Worm (Caenorhabditis elegans): ENCODE results near the gene C06B8.3.

C06B8.3 gene

DNA sequence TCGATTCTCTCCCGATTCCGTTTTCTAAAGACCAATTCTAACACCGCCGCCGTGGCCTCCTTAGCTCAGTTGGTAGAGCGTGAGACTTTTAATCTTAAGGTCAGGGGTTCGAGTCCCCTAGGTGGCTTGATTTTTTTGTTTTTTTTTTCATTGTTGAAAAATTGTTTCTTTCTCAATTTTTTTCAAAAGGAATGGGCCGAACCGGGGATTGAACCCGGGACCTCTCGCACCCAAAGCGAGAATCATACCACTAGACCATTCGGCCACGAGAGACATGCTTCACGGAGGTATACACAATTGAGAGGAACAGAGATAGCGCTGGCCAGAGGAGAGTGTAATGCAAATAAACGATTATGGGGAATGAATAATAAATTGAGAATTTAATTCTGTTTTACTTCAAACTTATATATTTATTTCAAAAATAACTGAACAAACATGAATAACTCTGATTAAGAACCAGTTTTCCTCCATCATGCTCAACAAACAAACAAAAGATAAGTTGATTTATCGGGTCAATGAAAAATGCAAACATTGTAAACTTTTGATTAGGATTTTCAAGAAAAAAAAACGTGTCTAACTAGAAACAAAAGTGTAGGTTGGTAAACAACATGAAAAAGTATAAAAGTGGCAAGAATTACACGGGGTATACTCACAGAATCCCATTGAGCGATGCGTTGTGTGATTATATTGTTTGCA is 19.3 kb downstream of the C06B8.3 start, which contains the start of gene pqn-71:
pqn-71 (plus strand) TSS at position 646 of the 696 bp plus-strand sequence.
- TF ChIP-seq nhr-102 (tag; optimal IDR thresholded peaks at IDR 0.05) (no peak), daf-12 (tag; optimal IDR thresholded peaks at IDR 0.05) (no peak), skn-1 (tag; optimal IDR thresholded peaks at IDR 0.05) (no peak), lsy-2 (tag; optimal IDR thresholded peaks at IDR 0.05) (no peak), ctbp-1 (GFP tag; IDR thresholded peaks at IDR 0.05) (peak; percentile 94), zfp-2 (tag; optimal IDR thresholded peaks at IDR 0.05) (peak; percentile 79), zfp-3 (GFP tag; conservative IDR thresholded peaks at IDR 0.05) (peak; percentile 90), ZK337.2 (GFP tag; IDR thresholded peaks at IDR 0.05) (peak; percentile 60), F49E8.2 (tag; optimal IDR thresholded peaks at IDR 0.05; ENCODE audit: borderline replicate concordance) (peak; percentile 91), vab-7 (GFP tag; IDR thresholded peaks at IDR 0.05) (peak; percentile 91), nhr-10 (tag; optimal IDR thresholded peaks at IDR 0.05) (no peak), mxl-3 (GFP tag; optimal IDR thresholded peaks at IDR 0.05) (peak; percentile 76), duxl-1 (tag; optimal IDR thresholded peaks at IDR 0.05; ENCODE audit: poor library complexity) (peak; percentile 92), F10B5.3 (tag; optimal IDR thresholded peaks at IDR 0.05) (peak; percentile 81), dmd-9 (GFP tag; IDR thresholded peaks at IDR 0.05) (peak; percentile 95), T20F7.1 (GFP tag; optimal IDR thresholded peaks at IDR 0.05) (no peak), fkh-10 (GFP tag; optimal IDR thresholded peaks at IDR 0.05) (peak; percentile 52), mes-2 (tag; optimal IDR thresholded peaks at IDR 0.05; ENCODE audit: poor library complexity, severe bottlenecking) (peak; percentile 85), nhr-111 (GFP tag; optimal IDR thresholded peaks at IDR 0.05) (peak; percentile 86), lim-7 (GFP tag; IDR thresholded peaks at IDR 0.05) (peak; percentile 92), ceh-28 (tag; optimal IDR thresholded peaks at IDR 0.05) (no peak), dve-1 (tag; optimal IDR thresholded peaks at IDR 0.05; ENCODE audit: insufficient read depth) (peak; percentile 99), lin-39 (tag; optimal IDR thresholded peaks at IDR 0.05) (no peak), attf-4 (tag; optimal IDR thresholded peaks at IDR 0.05) (peak; percentile 26), ama-1 (optimal IDR thresholded peaks at IDR 0.05) (no peak), ceh-32 (tag; optimal IDR thresholded peaks at IDR 0.05; ENCODE audit: poor library complexity) (peak; percentile 74), R02D3.7 (tag; optimal IDR thresholded peaks at IDR 0.05) (no peak), nhr-77 (tag; optimal IDR thresholded peaks at IDR 0.05) (no peak), daf-16 (GFP tag; optimal IDR thresholded peaks at IDR 0.05) (peak; percentile 91 to 96), daf-16 (tag; optimal IDR thresholded peaks at IDR 0.05) (peak; percentile 84), nhr-41 (GFP tag; IDR thresholded peaks at IDR 0.05) (peak; percentile 91), F26F4.8 (GFP tag; conservative IDR thresholded peaks at IDR 0.05) (peak; percentile 97), spr-1 (tag; optimal IDR thresholded peaks at IDR 0.05) (peak; percentile 95), F37D6.2 (tag; optimal IDR thresholded peaks at IDR 0.05) (peak; percentile 83), unc-130 (GFP tag; optimal IDR thresholded peaks at IDR 0.05) (peak; percentile 93), ces-1 (GFP tag; optimal IDR thresholded peaks at IDR 0.05) (peak; percentile 36), D1046.2 (GFP tag; IDR thresholded peaks at IDR 0.05) (peak; percentile 93), mep-1 (tag; optimal IDR thresholded peaks at IDR 0.05) (peak; percentile 96), unc-62 (GFP tag; optimal IDR thresholded peaks at IDR 0.05 in 1 of 2) (peak in 1 of 2 experiments; percentile 15), unc-62 (tag; optimal IDR thresholded peaks at IDR 0.05) (no peak), saeg-2 (GFP tag; IDR thresholded peaks at IDR 0.05) (peak; percentile 92), zag-1 (tag; optimal IDR thresholded peaks at IDR 0.05) (no peak), dpl-1 (GFP tag; optimal IDR thresholded peaks at IDR 0.05) (peak; percentile 66), snpc-1.2 (GFP tag; IDR thresholded peaks at IDR 0.05) (peak; percentile 92), nhr-6 (tag; optimal IDR thresholded peaks at IDR 0.05) (peak; percentile 51), arid-1 (GFP tag; conservative IDR thresholded peaks at IDR 0.05) (peak; percentile 92), sdz-12 (GFP tag; optimal IDR thresholded peaks at IDR 0.05) (peak; percentile 92), T26A8.4 (GFP tag; IDR thresholded peaks at IDR 0.05) (peak; percentile 95), nhr-76 (tag; optimal IDR thresholded peaks at IDR 0.05) (peak; percentile 12), zip-2 (tag; optimal IDR thresholded peaks at IDR 0.05) (peak; percentile 90), lin-15B (tag; optimal IDR thresholded peaks at IDR 0.05) (no peak)
